Worm (Caenorhabditis elegans) whole organism, young adult: ENCODE results near the gene F27E5.8.

Experiments used
- die-1 ChIP-seq: sonication (generic microtip); optimal IDR thresholded peaks from 2 replicates; lab custom pipeline; 2016; ENCODE audit warnings: missing genotype, mild to moderate bottlenecking, missing genetic modification characterization, missing compliant biosample characterization
- dox-1 ChIP-seq: fragments of 200-800 bp; sonication (Bioruptor generic); IDR thresholded peaks from 2 replicates; pipeline ENCODE4 v1.3.6; 2022; ENCODE audit warnings: missing genetic modification reagents, missing genetic modification characterization, missing compliant biosample characterization
- lin-26 ChIP-seq: fragments of 200-800 bp; sonication (Bioruptor generic); IDR thresholded peaks from 2 replicates; pipeline ENCODE4 v1.3.6; 2022; ENCODE audit warnings: missing genetic modification reagents, missing genetic modification characterization, missing compliant biosample characterization

ce11 chrII:10170837-10171318 is 43.6 kb upstream of the F27E5.8 start, which contains the start of gene gpd-4:
- TF ChIP-seq dox-1 (GFP tag; lab: Robert Waterston, UW): no peak
- no peak for TF ChIP-seq die-1 (tag; lab: Kevin White, UChicago)
- TF ChIP-seq lin-26 (GFP tag; lab: Robert Waterston, UW): no peak
